Fruit fly (Drosophila melanogaster): ENCODE measurements around the gene CG32262.

Gene CG32262

DNA sequence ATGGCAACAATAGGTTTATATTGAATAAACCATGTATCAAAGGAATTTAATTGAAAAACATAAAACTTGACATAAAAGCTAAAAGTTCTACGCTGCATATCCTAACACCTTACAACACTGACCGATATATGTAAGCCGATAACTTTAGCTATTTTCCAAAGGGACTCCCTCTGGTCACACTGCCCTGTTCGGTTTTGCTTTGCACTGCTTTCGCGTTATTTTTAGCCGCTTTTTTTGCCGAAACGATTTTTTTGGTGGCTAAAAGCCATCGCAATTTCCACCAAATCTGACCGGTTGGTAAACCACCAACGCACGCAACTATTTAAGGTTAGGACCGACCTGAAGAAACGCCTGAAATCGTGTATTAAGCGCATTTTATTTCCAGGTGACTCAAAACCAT is 1.1 kb upstream of the CG32262 start, which contains the start of the genes CG32263 and PIG-B:
Gene CG32263, minus strand, starts transcription at position 26 of the 400 bp plus-strand sequence.
Gene PIG-B, plus strand, starts transcription at position 175 of the 400 bp plus-strand sequence.
- TF ChIP-seq Dll (optimal IDR thresholded peaks at IDR 0.05) (no peak), usp (GFP tag; optimal IDR thresholded peaks at IDR 0.05) (no peak), CG8478 (optimal IDR thresholded peaks at IDR 0.05) (no peak), pan (optimal IDR thresholded peaks at IDR 0.05) (no peak), psq (optimal IDR thresholded peaks at IDR 0.05) (no peak), EcR (GFP tag; optimal IDR thresholded peaks at IDR 0.05) (no peak)

DNA sequence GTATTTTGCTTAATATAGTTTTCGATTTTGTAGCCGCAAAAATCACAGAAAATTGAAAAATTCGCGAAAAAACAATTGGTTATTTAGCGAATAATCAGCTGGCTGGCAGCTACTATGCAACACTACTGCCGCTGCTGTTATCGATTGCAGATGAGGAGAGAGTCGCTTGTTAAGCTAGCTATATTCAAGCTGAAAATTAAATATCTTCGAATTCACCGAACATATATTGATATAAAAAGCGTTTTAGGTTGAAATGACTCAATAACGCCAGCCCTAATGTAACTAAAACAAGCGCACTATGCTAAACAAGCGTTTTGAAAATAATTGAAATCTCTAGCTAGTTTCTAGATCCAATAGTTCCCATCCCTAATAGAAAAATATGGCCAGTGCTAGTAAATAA is 3.7 kb downstream of the CG32262 start, which contains the start of the genes CG32264, ntc and IntS10:
Gene CG32264, minus strand, starts transcription at position 130 of the 400 bp plus-strand sequence.
Gene ntc, minus strand, starts transcription at position 130 of the 400 bp plus-strand sequence.
Gene IntS10, plus strand, starts transcription at position 381 of the 400 bp plus-strand sequence.
- no peak for TF ChIP-seq CG8478 (optimal IDR thresholded peaks at IDR 0.05)
- TF ChIP-seq psq (optimal IDR thresholded peaks at IDR 0.05) = no peak
- TF ChIP-seq usp (GFP tag; optimal IDR thresholded peaks at IDR 0.05) = no peak
- TF ChIP-seq EcR (GFP tag; optimal IDR thresholded peaks at IDR 0.05) = no peak
- no peak for TF ChIP-seq Dll (optimal IDR thresholded peaks at IDR 0.05)
- TF ChIP-seq pan (optimal IDR thresholded peaks at IDR 0.05) = no peak

DNA sequence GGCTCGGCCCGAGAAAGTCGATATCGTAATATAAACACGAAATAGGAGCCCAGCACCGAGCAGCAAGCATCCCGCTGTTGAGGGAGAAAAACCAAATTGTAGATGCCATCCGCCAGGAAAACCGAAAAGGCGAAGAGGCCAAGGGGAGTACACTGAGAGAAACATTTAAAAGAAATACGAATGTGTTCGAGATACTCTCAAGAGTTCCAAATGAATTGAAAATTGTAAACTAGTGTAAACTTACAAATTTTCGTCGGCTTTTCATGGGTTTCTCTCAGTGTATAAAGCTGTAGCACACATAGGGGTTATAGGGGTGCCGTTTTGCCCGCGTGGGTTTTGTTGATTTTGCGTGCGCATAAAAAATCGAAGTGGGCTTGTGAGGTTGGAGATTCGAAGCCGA is 7.3 kb downstream of the CG32262 start:
- no peak for TF ChIP-seq usp (GFP tag; optimal IDR thresholded peaks at IDR 0.05)
- TF ChIP-seq CG8478 (optimal IDR thresholded peaks at IDR 0.05) = no peak
- TF ChIP-seq EcR (GFP tag; optimal IDR thresholded peaks at IDR 0.05) = no peak
- TF ChIP-seq psq (optimal IDR thresholded peaks at IDR 0.05) = no peak
- TF ChIP-seq Dll (optimal IDR thresholded peaks at IDR 0.05) = no peak
- no peak for TF ChIP-seq pan (optimal IDR thresholded peaks at IDR 0.05)

DNA sequence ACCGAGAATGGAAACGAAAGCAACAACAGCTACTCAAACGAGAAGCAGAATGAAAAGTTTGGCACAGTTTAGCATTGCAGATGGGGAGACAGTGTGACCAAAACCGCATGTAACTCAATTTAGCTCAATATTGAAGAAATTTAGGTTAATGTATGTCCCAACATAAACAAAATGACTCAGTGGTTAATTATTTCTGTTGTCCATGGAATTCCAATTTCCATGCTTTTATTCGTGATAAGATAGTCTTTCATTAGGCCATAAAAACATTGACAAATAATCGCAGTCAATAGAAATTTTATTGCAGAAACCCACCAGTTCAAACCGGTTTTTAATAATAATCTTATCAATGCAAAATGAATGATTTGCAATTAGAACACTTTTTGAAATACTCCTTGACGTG is 8.2 kb downstream of the CG32262 start:
- no peak for TF ChIP-seq Dll (optimal IDR thresholded peaks at IDR 0.05)
- TF ChIP-seq pan (optimal IDR thresholded peaks at IDR 0.05) = no peak
- no peak for TF ChIP-seq psq (optimal IDR thresholded peaks at IDR 0.05)
- no peak for TF ChIP-seq EcR (GFP tag; optimal IDR thresholded peaks at IDR 0.05)
- no peak for TF ChIP-seq CG8478 (optimal IDR thresholded peaks at IDR 0.05)
- no peak for TF ChIP-seq usp (GFP tag; optimal IDR thresholded peaks at IDR 0.05)

DNA sequence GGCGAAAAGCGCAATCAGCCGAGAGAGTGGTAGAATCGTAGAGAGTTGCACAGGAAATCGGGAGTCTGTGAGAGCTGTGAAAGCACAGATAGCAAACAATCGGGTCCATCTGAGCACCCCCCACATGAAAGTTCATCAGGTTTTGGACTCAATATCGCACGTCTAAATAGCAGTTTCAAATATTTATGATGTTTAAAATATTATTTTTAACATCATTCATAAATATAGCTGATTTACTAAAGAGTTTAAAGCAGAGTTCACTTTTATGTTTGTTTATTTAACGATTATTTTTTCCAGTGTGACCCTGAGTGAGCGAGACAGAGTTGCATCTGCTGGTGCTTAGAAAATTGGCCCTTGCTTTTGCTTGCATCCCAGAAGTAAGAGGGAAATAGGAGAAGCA is 8.7 kb downstream of the CG32262 start:
- TF ChIP-seq EcR (GFP tag; optimal IDR thresholded peaks at IDR 0.05) (no peak), pan (optimal IDR thresholded peaks at IDR 0.05) (no peak), Dll (optimal IDR thresholded peaks at IDR 0.05) (no peak), CG8478 (optimal IDR thresholded peaks at IDR 0.05) (no peak), psq (optimal IDR thresholded peaks at IDR 0.05) (no peak), usp (GFP tag; optimal IDR thresholded peaks at IDR 0.05) (no peak)

DNA sequence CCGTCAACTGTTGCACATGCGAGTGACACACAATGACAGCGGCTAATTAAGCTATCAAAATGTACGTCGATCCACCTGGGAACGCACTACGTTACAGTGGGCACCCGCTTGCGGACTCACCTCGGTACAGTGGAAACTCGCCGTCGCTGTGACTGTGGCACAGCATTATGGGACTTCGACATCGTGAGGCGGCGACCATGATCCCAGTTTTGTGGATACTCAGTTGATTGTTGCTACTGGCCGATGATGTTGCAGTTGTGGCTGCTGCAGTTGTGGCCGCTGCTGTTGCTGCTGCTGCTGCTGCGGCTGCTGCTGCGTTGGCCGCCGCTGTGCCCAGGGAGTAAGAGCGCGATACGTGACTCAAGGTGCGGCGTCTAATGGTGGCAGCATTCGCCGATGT is 10.2 kb downstream of the CG32262 start:
- TF ChIP-seq psq (optimal IDR thresholded peaks at IDR 0.05) (no peak), pan (optimal IDR thresholded peaks at IDR 0.05) (no peak), usp (GFP tag; optimal IDR thresholded peaks at IDR 0.05) (no peak), CG8478 (optimal IDR thresholded peaks at IDR 0.05) (no peak), EcR (GFP tag; optimal IDR thresholded peaks at IDR 0.05) (no peak), Dll (optimal IDR thresholded peaks at IDR 0.05) (no peak)

DNA sequence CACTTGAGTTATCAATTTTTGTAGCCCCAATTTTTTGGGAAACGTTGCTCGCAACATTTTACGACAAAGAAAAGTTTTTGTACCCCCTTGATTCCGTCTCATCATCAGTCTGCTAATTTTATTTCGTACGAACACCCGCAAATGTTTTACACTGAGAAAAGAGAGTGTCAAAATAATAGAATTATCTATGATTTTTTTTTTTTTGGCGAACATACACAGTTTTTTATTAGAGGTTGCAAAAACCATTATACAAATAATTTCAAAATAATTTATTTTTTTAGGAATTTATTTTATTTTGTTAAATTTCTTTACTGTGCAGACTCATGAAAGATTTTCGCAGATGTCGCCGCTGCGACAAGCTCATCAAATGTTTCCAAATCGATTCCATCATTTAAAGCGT is 11.5 kb downstream of the CG32262 start:
- no peak for TF ChIP-seq Dll (optimal IDR thresholded peaks at IDR 0.05)
- no peak for TF ChIP-seq psq (optimal IDR thresholded peaks at IDR 0.05)
- TF ChIP-seq pan (optimal IDR thresholded peaks at IDR 0.05) = no peak
- no peak for TF ChIP-seq usp (GFP tag; optimal IDR thresholded peaks at IDR 0.05)
- TF ChIP-seq CG8478 (optimal IDR thresholded peaks at IDR 0.05) = no peak
- TF ChIP-seq EcR (GFP tag; optimal IDR thresholded peaks at IDR 0.05) = no peak

DNA sequence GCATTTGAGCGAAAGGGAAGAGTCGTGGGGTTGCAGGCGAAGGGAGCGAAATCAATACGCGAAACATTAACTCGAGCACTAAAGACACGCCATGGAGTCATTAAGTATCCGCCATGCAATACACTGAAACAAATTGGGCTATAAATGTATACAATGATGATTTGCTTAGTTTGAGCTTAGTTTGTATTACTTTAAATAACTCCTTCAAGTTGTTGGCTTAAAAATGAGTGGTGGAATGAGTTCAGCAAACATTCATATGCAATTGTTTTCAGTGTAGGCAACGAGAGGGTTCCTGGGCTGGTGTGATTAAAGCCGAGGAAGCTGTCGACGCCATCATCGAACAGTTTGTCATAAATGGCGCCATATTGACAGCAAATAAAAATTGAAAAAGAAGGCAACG is 12.3 kb downstream of the CG32262 start:
- no peak for TF ChIP-seq usp (GFP tag; optimal IDR thresholded peaks at IDR 0.05)
- TF ChIP-seq CG8478 (optimal IDR thresholded peaks at IDR 0.05) = no peak
- no peak for TF ChIP-seq pan (optimal IDR thresholded peaks at IDR 0.05)
- TF ChIP-seq Dll (optimal IDR thresholded peaks at IDR 0.05) = no peak
- no peak for TF ChIP-seq EcR (GFP tag; optimal IDR thresholded peaks at IDR 0.05)
- no peak for TF ChIP-seq psq (optimal IDR thresholded peaks at IDR 0.05)

DNA sequence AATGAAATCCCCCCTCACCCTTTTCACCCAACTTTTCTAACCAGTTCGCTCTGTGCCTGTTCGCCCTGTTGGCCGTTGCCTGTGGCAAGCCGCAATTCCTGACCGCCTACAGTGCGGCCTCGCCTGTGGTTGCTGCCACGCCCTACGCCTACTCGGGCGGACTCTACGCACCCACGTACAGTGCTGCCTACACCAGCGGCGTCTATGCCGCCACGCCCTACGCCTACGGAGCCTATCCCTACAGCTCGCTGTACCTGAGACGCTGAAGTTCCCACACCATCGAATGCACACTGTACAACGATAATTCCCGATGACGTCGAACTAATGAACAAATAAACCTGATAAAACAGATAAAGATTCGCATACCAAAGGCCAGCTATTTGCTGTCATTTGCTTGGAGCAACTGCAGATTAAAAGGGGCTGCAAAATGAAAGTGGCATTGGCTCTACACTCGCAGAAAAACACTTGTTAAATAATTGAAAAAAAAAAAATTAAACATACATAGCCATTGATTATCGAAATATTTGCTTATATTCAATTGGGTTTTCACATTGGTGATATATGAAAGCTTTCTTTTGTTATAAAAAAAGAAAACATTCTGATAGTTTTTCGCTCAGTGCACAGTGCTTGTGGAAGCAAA is 18.8 kb downstream of the CG32262 start:
- TF ChIP-seq EcR (GFP tag; optimal IDR thresholded peaks at IDR 0.05) (no peak), pan (optimal IDR thresholded peaks at IDR 0.05) (no peak), usp (GFP tag; optimal IDR thresholded peaks at IDR 0.05) (no peak), psq (optimal IDR thresholded peaks at IDR 0.05) (no peak), CG8478 (optimal IDR thresholded peaks at IDR 0.05) (no peak), Dll (optimal IDR thresholded peaks at IDR 0.05) (no peak)

DNA sequence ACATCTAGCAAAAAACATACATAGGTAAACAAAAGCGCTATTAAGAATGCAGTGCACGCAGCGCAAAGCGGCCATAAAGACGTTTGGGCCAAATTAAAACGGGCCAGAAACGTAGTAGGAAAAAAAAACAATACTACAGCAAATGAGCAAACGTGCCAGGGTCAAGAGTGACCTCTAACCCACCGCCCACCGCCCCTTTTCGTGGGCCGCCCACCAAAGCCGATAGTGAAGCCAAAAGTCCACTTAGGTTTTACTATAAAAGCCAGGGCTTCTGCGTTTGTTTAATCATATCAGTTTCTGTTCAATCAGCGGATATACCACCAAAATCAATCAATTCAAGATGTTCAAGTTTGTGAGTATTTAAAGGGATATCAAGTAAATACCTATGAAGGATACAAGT is 19.5 kb downstream of the CG32262 start, which contains the start of gene CG32266:
Gene CG32266, plus strand, starts transcription at position 301 of the 400 bp plus-strand sequence.
- TF ChIP-seq psq (optimal IDR thresholded peaks at IDR 0.05) (no peak), CG8478 (optimal IDR thresholded peaks at IDR 0.05) (no peak), Dll (optimal IDR thresholded peaks at IDR 0.05) (no peak), pan (optimal IDR thresholded peaks at IDR 0.05) (no peak), EcR (GFP tag; optimal IDR thresholded peaks at IDR 0.05) (no peak), usp (GFP tag; optimal IDR thresholded peaks at IDR 0.05) (no peak)

DNA sequence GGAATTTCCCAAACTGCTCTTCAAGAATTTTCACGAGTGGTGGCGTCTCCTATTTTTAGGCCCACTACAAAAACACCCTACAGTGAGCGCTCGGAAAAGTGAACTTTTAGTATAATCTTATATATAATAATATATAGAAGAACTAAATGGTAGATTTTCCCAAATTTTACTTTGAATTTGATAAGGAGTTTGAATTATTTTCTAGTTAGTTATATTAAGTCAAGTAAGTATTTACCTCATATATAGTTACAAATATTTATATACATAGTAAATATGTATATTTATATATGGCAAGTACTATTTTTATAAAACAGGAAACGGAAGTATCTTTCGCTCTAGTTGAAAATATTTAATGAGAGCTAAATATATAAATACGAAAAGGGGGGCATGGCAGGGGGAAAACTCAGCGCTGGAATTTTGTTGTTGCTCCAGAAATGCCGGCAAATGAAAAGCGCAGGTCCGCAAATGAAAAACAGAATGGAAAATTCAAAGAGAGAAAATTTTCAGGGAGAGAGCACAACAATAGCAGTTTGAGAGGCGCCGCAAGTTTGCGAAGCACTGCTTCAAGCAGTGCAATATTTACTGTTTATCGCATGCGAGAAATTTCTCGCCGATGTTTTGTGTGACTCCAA is 21.1 kb downstream of the CG32262 start:
- TF ChIP-seq EcR (GFP tag; optimal IDR thresholded peaks at IDR 0.05) (no peak), Dll (optimal IDR thresholded peaks at IDR 0.05) (no peak), psq (optimal IDR thresholded peaks at IDR 0.05) (no peak), pan (optimal IDR thresholded peaks at IDR 0.05) (no peak), usp (GFP tag; optimal IDR thresholded peaks at IDR 0.05) (no peak)

DNA sequence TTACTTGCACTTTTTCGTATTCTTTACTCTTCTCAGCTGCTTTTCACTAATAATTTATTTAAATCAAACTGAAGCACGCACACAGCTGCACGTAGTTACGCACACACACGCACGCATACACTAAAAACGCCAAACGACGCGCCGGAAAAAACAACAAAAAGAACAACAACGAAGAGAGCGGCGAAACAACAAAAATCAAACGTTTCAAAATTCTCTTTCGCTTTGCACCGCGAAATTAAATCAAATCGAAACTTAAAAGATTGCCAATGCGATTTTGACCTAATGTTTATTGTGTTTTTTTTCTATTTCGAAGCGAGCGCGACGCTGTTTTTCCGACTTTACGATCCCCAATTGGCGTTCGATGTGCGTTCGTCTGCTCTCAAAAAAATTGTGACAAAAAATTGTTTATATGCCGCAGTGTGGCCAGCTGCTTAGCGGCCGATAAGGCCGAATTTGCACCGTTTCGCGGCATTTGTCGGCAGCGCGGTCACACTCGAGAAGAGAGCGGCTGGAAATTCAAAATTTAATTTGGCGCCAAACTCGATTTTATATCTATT is 22.3 kb downstream of the CG32262 start:
- TF ChIP-seq pan (optimal IDR thresholded peaks at IDR 0.05) (peak; percentile 45), usp (GFP tag; optimal IDR thresholded peaks at IDR 0.05) (no peak)
